Fruit fly (Drosophila melanogaster): ENCODE data around the gene CG9270.

dm6 chr2L:20969674-20970297 lies 35.9 kb upstream of the CG9270 start:
- TF ChIP-seq N (GFP tag; optimal IDR thresholded peaks at IDR 0.05) (no peak), br (GFP tag; optimal IDR thresholded peaks at IDR 0.05) (no peak), Dif (GFP tag; optimal IDR thresholded peaks at IDR 0.05; ENCODE audit: partially characterized antibody) (no peak), tai (GFP tag; optimal IDR thresholded peaks at IDR 0.05) (no peak), dsf (GFP tag; optimal IDR thresholded peaks at IDR 0.05; ENCODE audit: borderline replicate concordance) (no peak)

All from whole organism, wandering third instar larva.